Worm (Caenorhabditis elegans) whole organism, L2 larva: ENCODE measurements around the gene ZC190.8.

ENCODE experiments used
- C34F6.9 ChIP-seq: fragments of 150-350 bp; optimal IDR thresholded peaks from 2 replicates; lab custom pipeline; 2014; ENCODE audit warnings: missing biosample characterization, missing genetic modification characterization
- F13H6.1 ChIP-seq: sonication (generic microtip); optimal IDR thresholded peaks from 2 replicates; lab custom pipeline; 2016; ENCODE audit warnings: missing genetic modification characterization, missing compliant biosample characterization
- R02D3.7 ChIP-seq: fragments of 150-350 bp; optimal IDR thresholded peaks from 2 replicates; lab custom pipeline; 2014; ENCODE audit warnings: missing biosample characterization, missing genetic modification characterization
- Y55F3AM.14 ChIP-seq: fragments of 200-800 bp; sonication (Bioruptor generic); optimal IDR thresholded peaks from 2 replicates; lab custom pipeline; 2018; ENCODE audit warnings: mild to moderate bottlenecking, missing genetic modification characterization, missing compliant biosample characterization
- ZK546.5 ChIP-seq: sonication (generic microtip); optimal IDR thresholded peaks from 2 replicates; lab custom pipeline; 2017; ENCODE audit warnings: missing biosample characterization, missing genetic modification characterization
- alr-1 ChIP-seq: fragments of 150-350 bp; optimal IDR thresholded peaks from 2 replicates; lab custom pipeline; 2014; ENCODE audit warnings: missing biosample characterization, missing genetic modification characterization
- aly-2 ChIP-seq: fragments of 150-350 bp; optimal IDR thresholded peaks from 2 replicates; lab custom pipeline; 2014; ENCODE audit warnings: missing biosample characterization, missing genetic modification characterization
- ama-1 ChIP-seq: fragments of 150-350 bp; optimal IDR thresholded peaks from 2 replicates; lab custom pipeline; 2018; ENCODE audit warnings: inconsistent platforms
- blmp-1 ChIP-seq: sonication (generic microtip); optimal IDR thresholded peaks from 2 replicates; lab custom pipeline; 2017; ENCODE audit warnings: missing genetic modification characterization, mild to moderate bottlenecking, missing compliant biosample characterization, antibody characterized with exemption, moderate library complexity; ENCODE audit not compliant: insufficient read depth
- ceh-16 ChIP-seq: fragments of 150-350 bp; optimal IDR thresholded peaks from 2 replicates; lab custom pipeline; 2014; ENCODE audit warnings: missing biosample characterization, missing genetic modification characterization
- ceh-82 ChIP-seq: fragments of 150-350 bp; optimal IDR thresholded peaks from 2 replicates; lab custom pipeline; 2014; ENCODE audit warnings: missing biosample characterization, missing genetic modification characterization
- crh-2 ChIP-seq: sonication (generic microtip); optimal IDR thresholded peaks from 2 replicates; lab custom pipeline; 2017; ENCODE audit warnings: missing biosample characterization, missing genetic modification characterization
- dmd-4 ChIP-seq: sonication (generic microtip); optimal IDR thresholded peaks from 2 replicates; lab custom pipeline; 2017; ENCODE audit warnings: missing biosample characterization, missing genetic modification characterization
- egl-27 ChIP-seq: sonication (generic microtip); optimal IDR thresholded peaks from 3 replicates; lab custom pipeline; 2017; ENCODE audit warnings: missing biosample characterization, missing genetic modification reagents, missing genetic modification characterization
- elt-1 ChIP-seq: fragments of 150-350 bp; optimal IDR thresholded peaks from 2 replicates; lab custom pipeline; 2014; ENCODE audit warnings: missing biosample characterization, missing genetic modification characterization
- elt-3 ChIP-seq: sonication (generic microtip); optimal IDR thresholded peaks from 2 replicates; lab custom pipeline; 2017; ENCODE audit warnings: missing biosample characterization, missing genetic modification characterization
- fos-1 ChIP-seq: fragments of 150-350 bp; optimal IDR thresholded peaks from 2 replicates; lab custom pipeline; 2014; ENCODE audit warnings: missing biosample characterization, missing genetic modification characterization
- gmeb-1 ChIP-seq: fragments of 150-350 bp; optimal IDR thresholded peaks from 2 replicates; lab custom pipeline; 2014; ENCODE audit warnings: missing biosample characterization, missing genetic modification characterization
- lin-11 ChIP-seq: fragments of 150-350 bp; sonication (generic microtip); optimal IDR thresholded peaks from 2 replicates; lab custom pipeline; 2014; ENCODE audit warnings: missing biosample characterization, missing genetic modification characterization, inconsistent platforms, mixed read lengths
- lin-13 ChIP-seq: fragments of 150-350 bp; optimal IDR thresholded peaks from 2 replicates; lab custom pipeline; 2014; ENCODE audit warnings: missing biosample characterization, missing genetic modification reagents, missing genetic modification characterization
- lin-39 ChIP-seq: fragments of 150-350 bp; optimal IDR thresholded peaks from 2 replicates; lab custom pipeline; 2014; ENCODE audit warnings: missing biosample characterization, missing genetic modification reagents, missing genetic modification characterization
- lsy-2 ChIP-seq, 2 experiments: fragments of 150-350 bp in 1 of 2; sonication (generic microtip) in 1 of 2; optimal IDR thresholded peaks; 2 replicates each; lab custom pipeline; 2014 to 2017; ENCODE audit warnings: missing biosample characterization in 2 of 2, missing genetic modification characterization in 2 of 2
- mab-5 ChIP-seq: fragments of 150-350 bp; optimal IDR thresholded peaks from 2 replicates; lab custom pipeline; 2014; ENCODE audit warnings: missing biosample characterization, missing genetic modification characterization
- mbf-1 ChIP-seq: sonication (generic microtip); optimal IDR thresholded peaks from 2 replicates; lab custom pipeline; 2017; ENCODE audit warnings: missing biosample characterization, missing genetic modification characterization
- mdl-1 ChIP-seq, 2 experiments: fragments of 150-350 bp in 1 of 2; sonication (generic microtip) in 1 of 2; optimal IDR thresholded peaks; 2 replicates each; lab custom pipeline; 2017; ENCODE audit warnings: missing biosample characterization in 2 of 2, missing genetic modification characterization in 2 of 2
- nhr-10 ChIP-seq: sonication (generic microtip); optimal IDR thresholded peaks from 2 replicates; lab custom pipeline; 2017; ENCODE audit warnings: missing biosample characterization, missing genetic modification characterization
- nhr-11 ChIP-seq: fragments of 150-350 bp; optimal IDR thresholded peaks from 2 replicates; lab custom pipeline; 2014; ENCODE audit warnings: missing biosample characterization, missing genetic modification characterization
- nhr-12 ChIP-seq: fragments of 150-350 bp; optimal IDR thresholded peaks from 2 replicates; lab custom pipeline; 2014; ENCODE audit warnings: missing biosample characterization, missing genetic modification characterization
- nhr-129 ChIP-seq: fragments of 150-350 bp; optimal IDR thresholded peaks from 2 replicates; lab custom pipeline; 2014; ENCODE audit warnings: missing biosample characterization, missing genetic modification characterization
- nhr-21 ChIP-seq: fragments of 150-350 bp; optimal IDR thresholded peaks from 2 replicates; lab custom pipeline; 2014; ENCODE audit warnings: missing biosample characterization, missing genetic modification characterization
- nhr-23 ChIP-seq: fragments of 150-350 bp; optimal IDR thresholded peaks from 2 replicates; lab custom pipeline; 2014; ENCODE audit warnings: missing biosample characterization, missing genetic modification reagents, missing genetic modification characterization
- nhr-237 ChIP-seq: fragments of 150-350 bp; optimal IDR thresholded peaks from 2 replicates; lab custom pipeline; 2014; ENCODE audit warnings: missing biosample characterization, missing genetic modification characterization
- nhr-25 ChIP-seq: fragments of 150-350 bp; sonication (generic microtip); optimal IDR thresholded peaks from 3 replicates; lab custom pipeline; 2014; ENCODE audit warnings: missing biosample characterization, missing genetic modification characterization
- nhr-6 ChIP-seq: fragments of 150-350 bp; optimal IDR thresholded peaks from 2 replicates; lab custom pipeline; 2014; ENCODE audit warnings: missing biosample characterization, missing genetic modification characterization
- nhr-77 ChIP-seq: fragments of 150-350 bp; optimal IDR thresholded peaks from 2 replicates; lab custom pipeline; 2014; ENCODE audit warnings: missing biosample characterization, missing genetic modification characterization
- peb-1 ChIP-seq: fragments of 150-350 bp; optimal IDR thresholded peaks from 2 replicates; lab custom pipeline; 2014; ENCODE audit warnings: missing biosample characterization, missing genetic modification characterization
- sem-4 ChIP-seq: fragments of 150-350 bp; optimal IDR thresholded peaks from 2 replicates; lab custom pipeline; 2014; ENCODE audit warnings: missing biosample characterization, missing genetic modification reagents, missing genetic modification characterization
- skn-1 ChIP-seq: sonication (generic microtip); optimal IDR thresholded peaks from 2 replicates; lab custom pipeline; 2017; ENCODE audit warnings: missing biosample characterization, missing genetic modification characterization
- sma-3 ChIP-seq: sonication (generic microtip); optimal IDR thresholded peaks from 2 replicates; lab custom pipeline; 2016; ENCODE audit warnings: missing genetic modification reagents, missing genetic modification characterization, missing compliant biosample characterization
- sma-9 ChIP-seq, 2 experiments: fragments of 150-350 bp in 1 of 2; sonication (generic microtip) in 1 of 2; optimal IDR thresholded peaks; 2 replicates each; lab custom pipeline; 2014 to 2016; ENCODE audit warnings: missing genetic modification characterization in 2 of 2, mild to moderate bottlenecking in 1 of 2, missing biosample characterization in 1 of 2, missing compliant biosample characterization in 1 of 2, missing genetic modification reagents in 1 of 2, moderate library complexity in 1 of 2
- snpc-4 ChIP-seq: fragments of 150-350 bp; optimal IDR thresholded peaks from 2 replicates; lab custom pipeline; 2014; ENCODE audit warnings: missing biosample characterization, missing genetic modification characterization
- unc-39 ChIP-seq: fragments of 150-350 bp; optimal IDR thresholded peaks from 2 replicates; lab custom pipeline; 2014; ENCODE audit warnings: missing biosample characterization, missing genetic modification characterization
- unc-55 ChIP-seq: fragments of 150-350 bp; sonication (generic microtip); optimal IDR thresholded peaks from 3 replicates; lab custom pipeline; 2014; ENCODE audit warnings: missing biosample characterization, missing genetic modification reagents, missing genetic modification characterization
- unc-62 ChIP-seq: fragments of 150-350 bp; optimal IDR thresholded peaks from 2 replicates; lab custom pipeline; 2014; ENCODE audit warnings: missing biosample characterization, missing genetic modification reagents, missing genetic modification characterization
- zag-1 ChIP-seq: fragments of 150-350 bp; optimal IDR thresholded peaks from 2 replicates; lab custom pipeline; 2014; ENCODE audit warnings: missing biosample characterization, missing genetic modification characterization
- ztf-1 ChIP-seq: fragments of 200-800 bp; sonication (Bioruptor generic); conservative IDR thresholded peaks from 2 replicates; pipeline ENCODE4 v1.3.6; 2022; ENCODE audit warnings: missing genetic modification characterization, missing compliant biosample characterization
- ztf-11 ChIP-seq: sonication (generic microtip); optimal IDR thresholded peaks from 2 replicates; lab custom pipeline; 2017; ENCODE audit warnings: missing biosample characterization, missing genetic modification characterization
- ztf-4 ChIP-seq: fragments of 150-350 bp; optimal IDR thresholded peaks from 2 replicates; lab custom pipeline; 2014; ENCODE audit warnings: missing biosample characterization, missing genetic modification characterization

The ZC190.8 gene

DNA sequence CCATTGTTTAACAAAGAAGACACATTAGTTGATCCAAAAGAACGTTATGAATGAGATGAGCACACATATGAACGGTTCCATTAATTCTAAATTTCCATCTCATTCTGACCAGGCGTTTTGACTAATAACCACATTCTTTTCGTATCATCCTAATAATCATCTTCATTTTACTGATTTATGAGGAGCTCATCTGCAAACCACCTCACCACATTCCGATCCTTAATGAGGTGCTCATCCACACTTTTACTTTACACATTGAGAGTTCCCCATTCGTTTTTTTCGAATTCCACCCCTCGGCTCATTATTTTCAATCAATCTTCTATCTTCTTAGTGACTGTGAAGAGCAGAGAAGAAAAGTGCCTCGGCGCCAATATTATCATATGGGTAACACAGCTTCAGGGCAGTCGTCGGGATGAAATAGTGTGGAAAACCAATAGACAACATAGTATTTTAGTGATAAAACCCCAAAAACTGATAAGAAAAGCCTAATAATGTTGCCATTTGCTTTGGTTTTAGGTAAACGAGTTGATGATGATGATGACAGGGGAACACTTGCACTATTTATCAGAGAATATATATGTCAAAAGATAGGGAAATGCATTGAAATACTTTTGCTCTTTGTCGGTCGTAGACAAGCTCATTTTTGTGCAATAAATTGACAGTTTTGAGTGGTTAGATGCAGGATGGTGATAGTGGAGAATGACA, 36.4 kb downstream of the ZC190.8 start:
- TF ChIP-seq mbf-1 (no peak), lin-13 (GFP tag; lab: Kevin White, UChicago) (no peak), nhr-12 (tag; lab: Kevin White, UChicago) (no peak), snpc-4 (no peak), sma-3 (GFP tag; lab: Kevin White, UChicago) (peak; percentile 33), lin-11 (tag; lab: Kevin White, UChicago) (no peak), ceh-16 (tag; lab: Kevin White, UChicago) (no peak), sma-9 (GFP tag; optimal IDR thresholded peaks at IDR 0.05; lab: Kevin White, UChicago) (peak; percentile 87), sma-9 (tag; optimal IDR thresholded peaks at IDR 0.05; lab: Kevin White, UChicago) (no peak), dmd-4 (no peak), ztf-11 (no peak), aly-2 (tag; lab: Kevin White, UChicago) (no peak), lsy-2 (tag; optimal IDR thresholded peaks at IDR 0.05; lab: Kevin White, UChicago) (peak in 1 of 2 experiments; percentile 1), elt-1 (tag; lab: Kevin White, UChicago) (no peak), ztf-4 (no peak), ama-1 (lab: Kevin White, UChicago) (no peak), lin-39 (tag; lab: Kevin White, UChicago) (no peak), elt-3 (tag; lab: Kevin White, UChicago) (no peak), zag-1 (no peak), mdl-1 (tag; optimal IDR thresholded peaks at IDR 0.05; lab: Kevin White, UChicago) (no peak), gmeb-1 (peak; percentile 12), nhr-10 (tag; lab: Kevin White, UChicago) (no peak), skn-1 (tag; lab: Kevin White, UChicago) (peak; percentile 93), unc-62 (GFP tag; lab: Kevin White, UChicago) (no peak), nhr-129 (tag; lab: Kevin White, UChicago) (no peak), R02D3.7 (no peak), ztf-1 (GFP tag; lab: Robert Waterston, UW) (no peak), nhr-23 (no peak), peb-1 (tag; lab: Kevin White, UChicago) (no peak), sem-4 (tag; lab: Kevin White, UChicago) (no peak), nhr-237 (tag; lab: Kevin White, UChicago) (no peak), nhr-11 (tag; lab: Kevin White, UChicago) (no peak), F13H6.1 (tag; lab: Kevin White, UChicago) (peak; percentile 70), nhr-25 (tag; lab: Kevin White, UChicago) (no peak), blmp-1 (no peak), nhr-77 (tag; lab: Kevin White, UChicago) (no peak), ZK546.5 (tag; lab: Kevin White, UChicago) (no peak), mab-5 (tag; lab: Kevin White, UChicago) (no peak), alr-1 (no peak), C34F6.9 (tag; lab: Kevin White, UChicago) (no peak), Y55F3AM.14 (no peak), unc-55 (no peak), nhr-6 (no peak), crh-2 (tag; lab: Kevin White, UChicago) (peak; percentile 59), ceh-82 (no peak), nhr-21 (tag; lab: Kevin White, UChicago) (no peak), egl-27 (tag; lab: Kevin White, UChicago) (no peak), unc-39 (tag; lab: Kevin White, UChicago) (no peak), fos-1 (tag; lab: Kevin White, UChicago) (peak; percentile 98)
